Fruit fly (Drosophila melanogaster): Measurements from ENCODE around the gene CG31787.

The CG31787 gene

dm6 chr2L:18312309-18312708, 26.8 kb upstream of the CG31787 start (continued):
- TF ChIP-seq Mio (GFP tag; optimal IDR thresholded peaks at IDR 0.05) (peak; percentile 5), OdsH (GFP tag; optimal IDR thresholded peaks at IDR 0.05) (peak; percentile 86), dmrt93B (GFP tag; optimal IDR thresholded peaks at IDR 0.05) (peak; percentile 85)

- TF ChIP-seq dl (GFP tag; optimal IDR thresholded peaks at IDR 0.05; ENCODE audit: insufficient read depth in 1 of 2, partially characterized antibody in 2 of 2) (peak in 1 of 2 experiments; percentile 74), CrebA (GFP tag; optimal IDR thresholded peaks at IDR 0.05; ENCODE audit: borderline replicate concordance) (peak; percentile 53), woc (GFP tag; optimal IDR thresholded peaks at IDR 0.05) (no peak), Dif (GFP tag; optimal IDR thresholded peaks at IDR 0.05; ENCODE audit: partially characterized antibody) (peak; percentile 86), CG9705 (GFP tag; optimal IDR thresholded peaks at IDR 0.05) (no peak), Vsx2 (GFP tag; optimal IDR thresholded peaks at IDR 0.05; ENCODE audit: partially characterized antibody) (peak; percentile 88)
These were observed 26.2 kb upstream of the CG31787 start for dm6 chr2L:18311564-18312279.

- TF ChIP-seq foxo (GFP tag; optimal IDR thresholded peaks at IDR 0.05) (peak in 1 of 2 experiments; percentile 90), OdsH (GFP tag; optimal IDR thresholded peaks at IDR 0.05) (peak; percentile 82), rgr (GFP tag; optimal IDR thresholded peaks at IDR 0.05) (peak; percentile 85), Dif (GFP tag; optimal IDR thresholded peaks at IDR 0.05; ENCODE audit: partially characterized antibody) (no peak), psq (GFP tag; optimal IDR thresholded peaks at IDR 0.05) (peak; percentile 74), Dfd (GFP tag; optimal IDR thresholded peaks at IDR 0.05) (no peak), sv (GFP tag; optimal IDR thresholded peaks at IDR 0.05) (peak; percentile 34), jim (GFP tag; optimal IDR thresholded peaks at IDR 0.05) (no peak), Mio (GFP tag; optimal IDR thresholded peaks at IDR 0.05) (no peak), dsf (GFP tag; optimal IDR thresholded peaks at IDR 0.05; ENCODE audit: borderline replicate concordance) (peak; percentile 52), Myc (optimal IDR thresholded peaks at IDR 0.05) (no peak), N (GFP tag; optimal IDR thresholded peaks at IDR 0.05) (no peak), Abd-B (GFP tag; optimal IDR thresholded peaks at IDR 0.05) (no peak), CG9705 (GFP tag; optimal IDR thresholded peaks at IDR 0.05) (peak; percentile 66), GATAd (GFP tag; optimal IDR thresholded peaks at IDR 0.05) (no peak), Hr78 (GFP tag; optimal IDR thresholded peaks at IDR 0.05) (no peak), usp (GFP tag; optimal IDR thresholded peaks at IDR 0.05) (no peak), dl (GFP tag; optimal IDR thresholded peaks at IDR 0.05; ENCODE audit: insufficient read depth in 1 of 2, partially characterized antibody in 2 of 2) (no peak), CG32264 (GFP tag; optimal IDR thresholded peaks at IDR 0.05) (no peak), Sp1 (GFP tag; optimal IDR thresholded peaks at IDR 0.05) (peak; percentile 91), HLH106 (tag; optimal IDR thresholded peaks at IDR 0.05) (peak; percentile 89), woc (GFP tag; optimal IDR thresholded peaks at IDR 0.05) (peak; percentile 21), tai (GFP tag; optimal IDR thresholded peaks at IDR 0.05) (peak; percentile 49), brk (GFP tag; optimal IDR thresholded peaks at IDR 0.05) (peak; percentile 79), ey (GFP tag; optimal IDR thresholded peaks at IDR 0.05) (peak; percentile 57), Jra (GFP tag; optimal IDR thresholded peaks at IDR 0.05) (peak; percentile 38), fru (GFP tag; optimal IDR thresholded peaks at IDR 0.05) (peak; percentile 80), Vsx2 (GFP tag; optimal IDR thresholded peaks at IDR 0.05; ENCODE audit: partially characterized antibody) (no peak), CrebA (GFP tag; optimal IDR thresholded peaks at IDR 0.05; ENCODE audit: borderline replicate concordance) (peak; percentile 27), Hr83 (GFP tag; optimal IDR thresholded peaks at IDR 0.05; ENCODE audit: poor library complexity, severe bottlenecking) (no peak), Hnf4 (GFP tag; optimal IDR thresholded peaks at IDR 0.05) (peak; percentile 81), dmrt93B (GFP tag; optimal IDR thresholded peaks at IDR 0.05) (peak; percentile 63), lola (GFP tag; optimal IDR thresholded peaks at IDR 0.05) (no peak), pan (optimal IDR thresholded peaks at IDR 0.05) (no peak), sage (GFP tag; optimal IDR thresholded peaks at IDR 0.05) (peak; percentile 62), h (GFP tag; optimal IDR thresholded peaks at IDR 0.05) (peak; percentile 77), Rel (GFP tag; optimal IDR thresholded peaks at IDR 0.05) (no peak), Rel (tag; optimal IDR thresholded peaks at IDR 0.05) (no peak), br (GFP tag; optimal IDR thresholded peaks at IDR 0.05) (peak; percentile 78)
These were observed 25.0 kb upstream of the CG31787 start for dm6 chr2L:18310489-18310888.

All from whole organism, wandering third instar larva.